Fruit fly (Drosophila melanogaster): ENCODE measurements around the gene Gbeta13F.

Gene Gbeta13F

dm6 chrX:15870777-15871757 is 11.2 kb downstream of the Gbeta13F start (continued):
- TF ChIP-seq CG11247 (GFP tag; IDR thresholded peaks at IDR 0.05) (0 out of 2 replicates have a peak, but pooled peaks have one; percentile 28), CG6175 (GFP tag; IDR thresholded peaks at IDR 0.05) (no peak), klu (GFP tag; IDR thresholded peaks at IDR 0.05) (no peak), ac (GFP tag; optimal IDR thresholded peaks at IDR 0.05) (no peak), CG2712 (tag; optimal IDR thresholded peaks at IDR 0.05) (no peak), Ptx1 (GFP tag; IDR thresholded peaks at IDR 0.05) (no peak), CG6254 (GFP tag; optimal IDR thresholded peaks at IDR 0.05) (no peak), nerfin-1 (tag; optimal IDR thresholded peaks at IDR 0.05) (peak; percentile 51), CG4617 (GFP tag; optimal IDR thresholded peaks at IDR 0.05; ENCODE audit: borderline replicate concordance) (no peak), CG4424 (GFP tag; optimal IDR thresholded peaks at IDR 0.05) (no peak), CG8478 (optimal IDR thresholded peaks at IDR 0.05) (no peak), CG16813 (GFP tag; IDR thresholded peaks at IDR 0.05; ENCODE audit: partially characterized antibody) (no peak), Bdp1 (GFP tag; optimal IDR thresholded peaks at IDR 0.05) (no peak), CG15514 (GFP tag; optimal IDR thresholded peaks at IDR 0.05) (peak; percentile 78), disco-r (GFP tag; optimal IDR thresholded peaks at IDR 0.05) (peak; percentile 27), exex (tag; optimal IDR thresholded peaks at IDR 0.05) (no peak), CG4282 (GFP tag; optimal IDR thresholded peaks at IDR 0.05) (no peak), CG43689 (GFP tag; IDR thresholded peaks at IDR 0.05) (no peak), sim (GFP tag; IDR thresholded peaks at IDR 0.05) (no peak), amos (GFP tag; IDR thresholded peaks at IDR 0.05; ENCODE audit: partially characterized antibody) (no peak), CG17912 (GFP tag; optimal IDR thresholded peaks at IDR 0.05) (peak; percentile 78), D19A (tag; optimal IDR thresholded peaks at IDR 0.05) (no peak), Opbp (GFP tag; IDR thresholded peaks at IDR 0.05; ENCODE audit: partially characterized antibody) (no peak), peb (GFP tag; IDR thresholded peaks at IDR 0.05) (no peak), CG7271 (tag; optimal IDR thresholded peaks at IDR 0.05) (no peak), Xrp1 (GFP tag; IDR thresholded peaks at IDR 0.05) (peak; percentile 38; the same call in 1 of the 2 replicates), CG17361 (GFP tag; IDR thresholded peaks at IDR 0.05) (no peak; the same call in 2 of the 3 replicates), sr (GFP tag; IDR thresholded peaks at IDR 0.05) (no peak), yki (optimal IDR thresholded peaks at IDR 0.05) (no peak), trem (tag; optimal IDR thresholded peaks at IDR 0.05) (no peak), inv (GFP tag; IDR thresholded peaks at IDR 0.05; ENCODE audit: partially characterized antibody) (no peak), btn (GFP tag; optimal IDR thresholded peaks at IDR 0.05) (no peak), CG11560 (tag; IDR thresholded peaks at IDR 0.05) (no peak), Doc3 (GFP tag; IDR thresholded peaks at IDR 0.05; ENCODE audit: partially characterized antibody) (no peak), abd-A (tag; optimal IDR thresholded peaks at IDR 0.05) (no peak), sd (tag; optimal IDR thresholded peaks at IDR 0.05) (no peak), Nf-YB (GFP tag; optimal IDR thresholded peaks at IDR 0.05) (peak; percentile 46), Lpt (GFP tag; optimal IDR thresholded peaks at IDR 0.05) (no peak), Trl (optimal IDR thresholded peaks at IDR 0.05) (no peak), Trl (GFP tag; optimal IDR thresholded peaks at IDR 0.05) (peak; percentile 50), CG10431 (GFP tag; optimal IDR thresholded peaks at IDR 0.05) (peak; percentile 100), CG12071 (GFP tag; optimal IDR thresholded peaks at IDR 0.05) (no peak), CG16815 (GFP tag; optimal IDR thresholded peaks at IDR 0.05) (no peak), Side (GFP tag; optimal IDR thresholded peaks at IDR 0.05) (peak; percentile 31), Dip2 (GFP tag; IDR thresholded peaks at IDR 0.05) (no peak), CTCF (GFP tag; optimal IDR thresholded peaks at IDR 0.05) (peak; percentile 11), CG6813 (GFP tag; optimal IDR thresholded peaks at IDR 0.05) (peak; percentile 88), nau (GFP tag; optimal IDR thresholded peaks at IDR 0.05) (no peak), Hand (GFP tag; optimal IDR thresholded peaks at IDR 0.05) (peak; percentile 65), Asciz (GFP tag; optimal IDR thresholded peaks at IDR 0.05) (no peak)

All from whole organism, embryonic.